Worm (Caenorhabditis elegans): ENCODE results near the gene T06C10.3.

Gene T06C10.3

ce11 chrIV:7916907-7917306, 46.4 kb downstream of the T06C10.3 start:
- TF ChIP-seq mep-1 (tag; optimal IDR thresholded peaks at IDR 0.05) (no peak), fos-1 (tag; optimal IDR thresholded peaks at IDR 0.05) (no peak), nhr-12 (tag; optimal IDR thresholded peaks at IDR 0.05) (no peak), skn-1 (tag; optimal IDR thresholded peaks at IDR 0.05) (no peak), C16A3.4 (tag; optimal IDR thresholded peaks at IDR 0.05) (no peak), unc-130 (tag; optimal IDR thresholded peaks at IDR 0.05) (no peak), hpl-2 (GFP tag; optimal IDR thresholded peaks at IDR 0.05) (no peak), lir-3 (tag; optimal IDR thresholded peaks at IDR 0.05; ENCODE audit: poor library complexity) (no peak), pqm-1 (tag; optimal IDR thresholded peaks at IDR 0.05) (no peak)

- TF ChIP-seq fkh-10 (GFP tag; optimal IDR thresholded peaks at IDR 0.05) (no peak), nhr-28 (tag; optimal IDR thresholded peaks at IDR 0.05) (no peak), lin-39 (tag; optimal IDR thresholded peaks at IDR 0.05) (no peak), C34B4.2 (tag; optimal IDR thresholded peaks at IDR 0.05) (no peak), egl-27 (tag; optimal IDR thresholded peaks at IDR 0.05) (no peak), ceh-88 (GFP tag; IDR thresholded peaks at IDR 0.05) (no peak), hlh-17 (GFP tag; optimal IDR thresholded peaks at IDR 0.05; ENCODE audit: borderline replicate concordance) (no peak), alr-1 (tag; optimal IDR thresholded peaks at IDR 0.05; ENCODE audit: borderline replicate concordance) (no peak), nhr-19 (GFP tag; conservative IDR thresholded peaks at IDR 0.05) (no peak), mef-2 (tag; optimal IDR thresholded peaks at IDR 0.05) (no peak), F16B12.6 (tag; optimal IDR thresholded peaks at IDR 0.05) (no peak), mab-9 (GFP tag; IDR thresholded peaks at IDR 0.05) (no peak), pag-3 (tag; optimal IDR thresholded peaks at IDR 0.05; ENCODE audit: borderline replicate concordance, insufficient read depth) (no peak), ceh-82 (tag; optimal IDR thresholded peaks at IDR 0.05) (no peak), dpl-1 (GFP tag; optimal IDR thresholded peaks at IDR 0.05) (no peak), fos-1 (tag; optimal IDR thresholded peaks at IDR 0.05) (no peak), nhr-84 (tag; optimal IDR thresholded peaks at IDR 0.05) (no peak), ceh-90 (tag; optimal IDR thresholded peaks at IDR 0.05) (no peak), unc-30 (tag; optimal IDR thresholded peaks at IDR 0.05) (no peak), nhr-76 (tag; optimal IDR thresholded peaks at IDR 0.05) (no peak)
Observed at ce11 chrIV:7917881-7918280, 47.3 kb downstream of the T06C10.3 start.

DNA sequence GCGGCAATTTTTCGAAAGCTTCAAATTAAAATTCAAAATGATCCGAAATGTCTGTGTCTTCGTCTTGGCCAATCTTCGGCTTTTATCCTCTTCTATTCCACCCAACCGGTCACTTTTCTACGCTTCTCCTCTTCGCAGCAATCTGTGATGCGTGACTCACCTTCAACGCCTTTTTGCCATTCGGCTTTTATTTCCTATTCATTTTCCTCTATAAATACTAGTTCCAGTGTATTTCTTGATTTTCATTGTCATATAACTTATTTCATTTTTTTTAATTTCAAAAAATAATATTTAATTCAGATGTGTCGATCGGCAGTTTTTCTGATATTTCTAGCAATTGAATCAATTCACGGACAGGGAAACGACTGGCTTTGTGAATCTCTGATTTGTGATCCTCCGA, 49.6 kb downstream of the T06C10.3 start, which contains the start of gene C49H3.16:
Gene C49H3.16, plus strand, starts transcription at position 301 of the 400 bp plus-strand sequence.
- no peak for TF ChIP-seq ceh-88 (GFP tag; IDR thresholded peaks at IDR 0.05)

All from whole organism, L1 larva.